Worm (Caenorhabditis elegans) whole organism, early embryonic: ENCODE results near the gene T28H10.1.

Experiments
- B0310.2 ChIP-seq: sonication (generic microtip); optimal IDR thresholded peaks from 2 replicates; lab custom pipeline; 2016; ENCODE audit warnings: mild to moderate bottlenecking, missing genetic modification characterization, missing compliant biosample characterization
- F13C5.2 ChIP-seq: sonication (generic microtip); optimal IDR thresholded peaks from 2 replicates; lab custom pipeline; 2017; ENCODE audit warnings: mild to moderate bottlenecking, missing genetic modification characterization, inconsistent platforms, missing compliant biosample characterization
- aly-1 ChIP-seq: sonication (generic microtip); optimal IDR thresholded peaks from 2 replicates; lab custom pipeline; 2016; ENCODE audit warnings: missing genetic modification characterization, missing compliant biosample characterization
- ama-1 ChIP-seq: fragments of 150-350 bp; optimal IDR thresholded peaks from 2 replicates; lab custom pipeline; 2014
- ceh-13 ChIP-seq: fragments of 200-800 bp; sonication (Bioruptor generic); optimal IDR thresholded peaks from 2 replicates; lab custom pipeline; 2018; ENCODE audit warnings: mild to moderate bottlenecking, missing genetic modification characterization, missing compliant biosample characterization
- ceh-36 ChIP-seq: sonication (generic microtip); optimal IDR thresholded peaks from 2 replicates; lab custom pipeline; 2016; ENCODE audit warnings: missing genetic modification characterization, inconsistent platforms, missing compliant biosample characterization
- ets-7 ChIP-seq: sonication (generic microtip); optimal IDR thresholded peaks from 2 replicates; lab custom pipeline; 2016; ENCODE audit warnings: missing genotype, missing genetic modification characterization, missing compliant biosample characterization
- flt-1 ChIP-seq: fragments of 200-800 bp; sonication (Bioruptor generic); IDR thresholded peaks from 2 replicates; pipeline ENCODE4 v1.3.6; 2022; ENCODE audit warnings: missing genetic modification characterization, missing compliant biosample characterization
- hmbx-1 ChIP-seq: sonication (generic microtip); optimal IDR thresholded peaks from 2 replicates; lab custom pipeline; 2016; ENCODE audit warnings: mild to moderate bottlenecking, missing genetic modification characterization, missing compliant biosample characterization
- hmg-4 ChIP-seq: fragments of 200-800 bp; sonication (Bioruptor generic); optimal IDR thresholded peaks from 2 replicates; lab custom pipeline; 2018; ENCODE audit warnings: mild to moderate bottlenecking, missing genetic modification characterization, missing compliant biosample characterization
- hnd-1 ChIP-seq: sonication (generic microtip); optimal IDR thresholded peaks from 2 replicates; lab custom pipeline; 2016; ENCODE audit warnings: missing genetic modification characterization, missing compliant biosample characterization
- pes-1 ChIP-seq: fragments of 200-800 bp; sonication (Bioruptor generic); IDR thresholded peaks from 2 replicates; pipeline ENCODE4 v1.3.6; 2022; ENCODE audit warnings: missing genetic modification reagents, missing genetic modification characterization, missing compliant biosample characterization
- scrt-1 ChIP-seq: fragments of 200-800 bp; sonication (Bioruptor generic); IDR thresholded peaks from 2 replicates; pipeline ENCODE4 v1.3.6; 2022; ENCODE audit warnings: missing genetic modification characterization, missing compliant biosample characterization
- sea-1 ChIP-seq: fragments of 200-800 bp; sonication (Bioruptor generic); conservative IDR thresholded peaks from 2 replicates; pipeline ENCODE4 v1.3.6; 2022; ENCODE audit warnings: missing genetic modification characterization, missing compliant biosample characterization
- tbx-11 ChIP-seq: fragments of 200-800 bp; sonication (Bioruptor generic); IDR thresholded peaks from 2 replicates; pipeline ENCODE4 v1.3.6; 2022; ENCODE audit warnings: missing genetic modification characterization, missing compliant biosample characterization
- tbx-37 ChIP-seq: fragments of 200-800 bp; sonication (Bioruptor generic); conservative IDR thresholded peaks from 2 replicates; pipeline ENCODE4 v1.3.6; 2022; ENCODE audit warnings: missing genetic modification reagents, missing genetic modification characterization, missing compliant biosample characterization
- tra-4 ChIP-seq: sonication (generic microtip); optimal IDR thresholded peaks from 2 replicates; lab custom pipeline; 2017; ENCODE audit warnings: missing genetic modification characterization, missing compliant biosample characterization

Gene T28H10.1

DNA sequence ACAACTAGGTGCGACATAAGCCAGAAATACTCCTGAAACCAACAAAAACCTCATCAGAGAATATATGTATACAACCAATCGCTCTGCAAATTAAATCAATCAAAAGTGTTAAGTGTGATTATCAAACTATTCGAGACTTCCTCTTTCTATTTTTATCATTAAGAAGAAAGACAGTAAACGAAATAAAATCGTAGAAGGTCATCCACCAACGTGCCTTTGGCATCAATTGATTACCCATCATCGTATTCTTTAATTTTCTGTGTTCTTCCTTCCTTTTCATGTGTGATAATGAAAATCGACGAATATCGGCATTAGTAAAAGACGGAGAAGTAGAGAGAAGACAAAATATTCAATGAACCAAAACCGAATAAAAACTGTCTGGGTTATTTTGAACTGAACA, 8.4 kb downstream of the T28H10.1 start:
- TF ChIP-seq hmbx-1 (no peak), ceh-36 (no peak), scrt-1 (GFP tag; lab: Robert Waterston, UW) (no peak), ama-1 (lab: Kevin White, UChicago) (no peak), sea-1 (GFP tag; lab: Robert Waterston, UW) (no peak), flt-1 (GFP tag; lab: Robert Waterston, UW) (no peak), tbx-11 (no peak), ets-7 (tag; lab: Kevin White, UChicago) (no peak), tra-4 (no peak), aly-1 (no peak), hnd-1 (tag; lab: Kevin White, UChicago) (no peak), hmg-4 (GFP tag; lab: Kevin White, UChicago) (no peak), B0310.2 (tag; lab: Kevin White, UChicago) (no peak), F13C5.2 (tag; lab: Kevin White, UChicago) (no peak), pes-1 (GFP tag; lab: Robert Waterston, UW) (no peak)

ce11 chrV:12512773-12513172, 9.2 kb downstream of the T28H10.1 start, which contains the start of the genes T28H10.2 and lgmn-1:
Gene T28H10.2, minus strand, starts transcription at chrV:12512949.
Gene lgmn-1, plus strand, starts transcription at chrV:12513056.
- TF ChIP-seq hmbx-1 = no peak
- TF ChIP-seq tbx-11 = no peak
- no peak for TF ChIP-seq ama-1 (lab: Kevin White, UChicago)

DNA sequence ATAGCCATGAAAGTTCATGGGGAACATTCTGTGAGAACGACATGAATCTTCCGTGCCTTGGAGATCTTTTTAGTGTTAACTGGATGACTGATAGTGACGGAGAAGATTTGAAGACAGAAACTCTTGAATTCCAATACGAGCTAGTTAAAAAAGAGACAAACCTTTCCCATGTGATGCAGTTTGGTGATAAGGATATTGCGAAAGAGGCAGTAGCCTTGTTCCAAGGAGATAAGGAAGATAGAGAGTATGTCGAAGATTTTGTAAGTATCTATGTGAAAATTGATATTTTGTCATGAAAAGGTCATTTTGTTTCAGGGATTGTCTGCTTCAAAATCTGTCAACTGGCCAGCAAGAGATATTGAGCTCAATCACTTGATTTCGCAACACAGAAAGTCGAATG, 10.3 kb downstream of the T28H10.1 start:
- TF ChIP-seq hnd-1 (tag; lab: Kevin White, UChicago) = no peak
- no peak for TF ChIP-seq ceh-36
- TF ChIP-seq pes-1 (GFP tag; lab: Robert Waterston, UW) = no peak
- TF ChIP-seq scrt-1 (GFP tag; lab: Robert Waterston, UW) = no peak
- no peak for TF ChIP-seq B0310.2 (tag; lab: Kevin White, UChicago)
- no peak for TF ChIP-seq sea-1 (GFP tag; lab: Robert Waterston, UW)
- TF ChIP-seq F13C5.2 (tag; lab: Kevin White, UChicago) = no peak
- TF ChIP-seq hmbx-1 = no peak
- TF ChIP-seq flt-1 (GFP tag; lab: Robert Waterston, UW) = no peak
- no peak for TF ChIP-seq tbx-37 (GFP tag; lab: Robert Waterston, UW)
- TF ChIP-seq tbx-11 = no peak
- no peak for TF ChIP-seq aly-1
- TF ChIP-seq tra-4 = no peak
- TF ChIP-seq hmg-4 (GFP tag; lab: Kevin White, UChicago) = no peak
- TF ChIP-seq ceh-13 (GFP tag; lab: Kevin White, UChicago) = no peak

DNA sequence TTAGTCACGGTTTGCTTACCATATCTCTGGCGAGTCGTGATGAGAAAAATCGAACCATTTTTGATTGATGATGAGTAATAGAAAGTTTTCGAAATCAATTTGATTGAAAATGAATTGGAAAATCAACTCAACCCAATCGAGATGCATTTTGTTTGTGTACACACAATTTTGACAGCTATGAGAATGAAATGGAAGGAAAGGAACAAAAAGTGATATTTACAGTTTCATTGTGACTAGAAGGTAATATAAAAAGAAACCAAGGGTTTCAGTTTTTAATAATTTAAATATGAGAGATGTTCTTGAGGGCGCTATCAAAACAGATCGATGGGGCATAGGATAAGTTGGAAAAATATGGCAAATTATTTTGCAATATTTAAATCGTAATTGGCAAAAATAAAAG, 13.6 kb downstream of the T28H10.1 start, which contains the start of gene cal-1:
Gene cal-1, minus strand, starts transcription at position 101 of the 400 bp plus-strand sequence.
- TF ChIP-seq tra-4 = no peak
- TF ChIP-seq tbx-11 = no peak

- TF ChIP-seq flt-1 (GFP tag; lab: Robert Waterston, UW) (no peak), ets-7 (tag; lab: Kevin White, UChicago) (no peak), hnd-1 (tag; lab: Kevin White, UChicago) (no peak), F13C5.2 (tag; lab: Kevin White, UChicago) (no peak), tbx-11 (no peak), ceh-13 (GFP tag; lab: Kevin White, UChicago) (no peak), sea-1 (GFP tag; lab: Robert Waterston, UW) (no peak), scrt-1 (GFP tag; lab: Robert Waterston, UW) (no peak), ama-1 (lab: Kevin White, UChicago) (no peak), ceh-36 (no peak)
These were observed 14.2 kb downstream of the T28H10.1 start for ce11 chrV:12517757-12518156.

DNA sequence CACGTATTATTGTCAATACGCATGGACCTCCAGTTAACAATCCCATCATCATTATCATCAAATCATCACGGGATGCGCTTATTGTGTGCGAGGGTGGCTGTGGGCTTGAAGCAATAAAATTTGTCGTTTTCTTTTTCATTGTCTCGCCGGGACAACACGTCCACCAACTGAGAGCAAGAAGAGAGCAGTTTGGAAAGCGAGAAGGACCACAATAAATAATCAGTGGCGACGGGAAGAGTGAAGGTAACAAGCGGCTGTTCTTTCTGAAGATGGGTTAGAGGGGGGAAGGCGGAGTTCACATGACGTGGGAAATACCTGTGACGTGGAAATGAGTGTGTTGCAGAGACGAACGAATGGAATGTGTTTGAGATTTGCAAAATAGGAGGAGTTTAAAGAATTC, 15.2 kb downstream of the T28H10.1 start:
- TF ChIP-seq B0310.2 (tag; lab: Kevin White, UChicago) (no peak), ceh-13 (GFP tag; lab: Kevin White, UChicago) (no peak), hmg-4 (GFP tag; lab: Kevin White, UChicago) (no peak), tra-4 (no peak), hnd-1 (tag; lab: Kevin White, UChicago) (no peak), sea-1 (GFP tag; lab: Robert Waterston, UW) (no peak), ceh-36 (no peak), flt-1 (GFP tag; lab: Robert Waterston, UW) (no peak)

DNA sequence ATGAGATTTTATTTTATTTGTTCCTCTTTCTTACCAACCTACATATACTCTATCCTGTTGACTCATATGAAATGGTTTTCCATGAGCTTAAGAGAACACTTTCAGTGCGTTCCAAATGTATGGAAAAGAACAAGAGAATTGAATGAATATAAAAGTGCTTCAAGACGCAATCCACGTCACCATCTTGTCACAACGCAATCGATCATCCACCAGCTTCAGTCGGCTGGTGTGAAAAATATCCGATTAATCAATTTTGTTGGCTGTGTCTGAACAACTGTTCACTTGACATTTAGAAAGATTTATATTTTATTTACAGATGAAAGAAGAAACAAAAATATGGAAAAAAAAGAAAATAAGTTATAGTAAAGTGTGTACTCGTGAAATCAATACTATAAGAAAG, 19.8 kb downstream of the T28H10.1 start:
- TF ChIP-seq ets-7 (tag; lab: Kevin White, UChicago) = no peak
- no peak for TF ChIP-seq ama-1 (lab: Kevin White, UChicago)
- no peak for TF ChIP-seq scrt-1 (GFP tag; lab: Robert Waterston, UW)
- no peak for TF ChIP-seq hmg-4 (GFP tag; lab: Kevin White, UChicago)
- no peak for TF ChIP-seq tbx-37 (GFP tag; lab: Robert Waterston, UW)
- TF ChIP-seq flt-1 (GFP tag; lab: Robert Waterston, UW) = no peak
- TF ChIP-seq ceh-36 = no peak
- no peak for TF ChIP-seq tbx-11

DNA sequence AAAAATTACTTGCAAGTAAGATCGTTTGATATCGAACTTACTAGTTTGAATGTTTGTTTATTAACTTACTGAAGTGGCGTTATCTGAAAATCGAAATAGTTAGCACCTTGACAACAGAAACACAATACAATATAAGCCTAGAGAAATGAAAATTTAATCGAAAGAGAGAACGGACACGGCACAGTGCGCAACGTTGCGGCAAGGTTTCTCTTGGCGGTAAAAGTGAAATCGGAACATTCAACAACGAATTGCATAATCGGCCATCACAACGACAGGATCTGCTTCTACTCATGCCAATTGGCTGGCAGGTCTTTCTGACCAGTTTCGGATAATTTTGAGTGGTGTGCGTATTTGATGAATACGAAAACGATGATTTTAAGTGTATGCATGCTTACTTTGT, 21.9 kb downstream of the T28H10.1 start, which contains the start of gene dyf-4:
Gene dyf-4, minus strand, starts transcription at position 213 of the 400 bp plus-strand sequence.
- no peak for TF ChIP-seq tbx-11
- TF ChIP-seq flt-1 (GFP tag; lab: Robert Waterston, UW) = no peak
- no peak for TF ChIP-seq ets-7 (tag; lab: Kevin White, UChicago)
- no peak for TF ChIP-seq B0310.2 (tag; lab: Kevin White, UChicago)
- TF ChIP-seq hmg-4 (GFP tag; lab: Kevin White, UChicago) = no peak
- TF ChIP-seq sea-1 (GFP tag; lab: Robert Waterston, UW) = no peak
- TF ChIP-seq ceh-36 = no peak
- no peak for TF ChIP-seq hmbx-1
- TF ChIP-seq aly-1 = no peak
- no peak for TF ChIP-seq hnd-1 (tag; lab: Kevin White, UChicago)
- no peak for TF ChIP-seq ama-1 (lab: Kevin White, UChicago)
- TF ChIP-seq tra-4 = no peak
- TF ChIP-seq F13C5.2 (tag; lab: Kevin White, UChicago) = no peak
- TF ChIP-seq ceh-13 (GFP tag; lab: Kevin White, UChicago) = no peak
- no peak for TF ChIP-seq scrt-1 (GFP tag; lab: Robert Waterston, UW)
- no peak for TF ChIP-seq tbx-37 (GFP tag; lab: Robert Waterston, UW)
